Fruit fly (Drosophila melanogaster): Measurements from ENCODE around the gene CG9399.
A peak's percentile ranks its signal among the peaks of the same experiment; 100 is the strongest.

Gene CG9399

dm6 chr3R:9533181-9534124 lies 40.6 kb downstream of the CG9399 start (continued):
- TF ChIP-seq CG1621 (tag; optimal IDR thresholded peaks at IDR 0.05) (peak; percentile 91), eg (GFP tag; IDR thresholded peaks at IDR 0.05) (peak; percentile 89), Eip78C (GFP tag) (peak; percentile 100), CG11762 (GFP tag; optimal IDR thresholded peaks at IDR 0.05; ENCODE audit: insufficient read depth) (peak; percentile 96), CG10631 (GFP tag; optimal IDR thresholded peaks at IDR 0.05) (peak; percentile 98), OdsH (GFP tag; optimal IDR thresholded peaks at IDR 0.05) (peak; percentile 96), CG6163 (GFP tag; IDR thresholded peaks at IDR 0.05) (peak; percentile 80), CG7368 (GFP tag; optimal IDR thresholded peaks at IDR 0.05) (peak; percentile 95), CG4318 (GFP tag; optimal IDR thresholded peaks at IDR 0.05) (peak; percentile 98), salr (GFP tag; optimal IDR thresholded peaks at IDR 0.05) (peak; percentile 90 to 99), Smox (GFP tag; optimal IDR thresholded peaks at IDR 0.05) (peak; percentile 97), Hr38 (GFP tag; optimal IDR thresholded peaks at IDR 0.05) (no peak), Sox15 (GFP tag; optimal IDR thresholded peaks at IDR 0.05) (peak; percentile 97), Eip75B (GFP tag; optimal IDR thresholded peaks at IDR 0.05) (peak; percentile 99), CG10669 (GFP tag; optimal IDR thresholded peaks at IDR 0.05) (peak; percentile 95), cyc (GFP tag; optimal IDR thresholded peaks at IDR 0.05) (peak; percentile 94), achi (GFP tag; optimal IDR thresholded peaks at IDR 0.05) (peak; percentile 97), vri (GFP tag; optimal IDR thresholded peaks at IDR 0.05) (peak; percentile 84), CG34406 (GFP tag; optimal IDR thresholded peaks at IDR 0.05) (peak; percentile 96), Gug (GFP tag; IDR thresholded peaks at IDR 0.05) (peak; percentile 87), CG6276 (GFP tag; optimal IDR thresholded peaks at IDR 0.05) (peak; percentile 99), Hr4 (GFP tag; optimal IDR thresholded peaks at IDR 0.05) (peak; percentile 98), CG9139 (GFP tag; optimal IDR thresholded peaks at IDR 0.05) (peak; percentile 93), dsx (GFP tag; optimal IDR thresholded peaks at IDR 0.05; ENCODE audit: poor library complexity, severe bottlenecking) (peak; percentile 84), Sox102F (GFP tag; optimal IDR thresholded peaks at IDR 0.05) (peak; percentile 97), Lpt (GFP tag; optimal IDR thresholded peaks at IDR 0.05) (peak; percentile 96), spab (GFP tag; optimal IDR thresholded peaks at IDR 0.05) (peak; percentile 98), ss (GFP tag; optimal IDR thresholded peaks at IDR 0.05) (peak; percentile 94 to 98), CG8319 (GFP tag; optimal IDR thresholded peaks at IDR 0.05) (peak; percentile 94), fkh (GFP tag; optimal IDR thresholded peaks at IDR 0.05) (peak; percentile 99), CG6854 (GFP tag; optimal IDR thresholded peaks at IDR 0.05) (peak; percentile 90), CG16779 (tag; optimal IDR thresholded peaks at IDR 0.05) (peak; percentile 95)

- TF ChIP-seq Gug (GFP tag; IDR thresholded peaks at IDR 0.05): no peak
- TF ChIP-seq CG15336 (GFP tag; IDR thresholded peaks at IDR 0.05): no peak
Measured at dm6 chr3R:9532437-9533180, 41.4 kb downstream of the CG9399 start, which contains the start of gene by. Gene by, minus strand, starts transcription at chr3R:9533011.

- TF ChIP-seq CG10631 (GFP tag; optimal IDR thresholded peaks at IDR 0.05) (no peak), CG7368 (GFP tag; optimal IDR thresholded peaks at IDR 0.05) (no peak), CG31627 (GFP tag; optimal IDR thresholded peaks at IDR 0.05) (no peak), Hr38 (GFP tag; optimal IDR thresholded peaks at IDR 0.05) (no peak), fkh (GFP tag; optimal IDR thresholded peaks at IDR 0.05) (peak; percentile 74)
Measured at dm6 chr3R:9529913-9530312, 44.1 kb downstream of the CG9399 start.

All from whole organism, prepupa.